Fruit fly (Drosophila melanogaster) whole organism: Measurements from ENCODE around the gene sov.

ENCODE experiments used
- Dll ChIP-seq: fragments of >200 bp; optimal IDR thresholded peaks from 2 replicates; lab custom pipeline; 2017
- pan ChIP-seq: fragments of >200 bp; optimal IDR thresholded peaks from 2 replicates; lab custom pipeline; 2017

DNA sequence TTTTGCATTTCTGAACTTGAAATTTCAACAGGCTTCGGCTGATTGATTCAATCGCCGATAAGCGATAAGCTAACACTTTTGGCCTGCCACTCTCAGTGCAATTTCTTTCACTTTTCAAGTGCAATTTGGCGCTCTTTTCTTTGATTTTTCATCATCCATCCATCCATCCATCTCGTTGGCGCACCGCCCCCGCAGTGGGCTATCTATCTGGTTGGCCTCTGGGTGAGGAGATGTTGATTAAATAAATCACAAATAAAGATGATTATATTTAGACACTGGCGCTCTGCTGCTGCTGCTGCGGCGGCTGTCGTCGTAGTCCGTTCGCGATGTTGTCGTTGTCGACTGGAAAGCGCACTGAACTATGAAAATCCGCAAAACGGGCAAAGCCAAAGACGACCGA, 34.8 kb downstream of the sov start:
- TF ChIP-seq pan (lab: Kevin White, UChicago): no peak
- no peak for TF ChIP-seq Dll (lab: Kevin White, UChicago)
